Worm (Caenorhabditis elegans): Measurements from ENCODE around the gene enu-3.5.

Gene enu-3.5

ce11 chrIII:12833079-12833478 lies 44.9 kb upstream of the enu-3.5 start:
- TF ChIP-seq duxl-1 (tag; optimal IDR thresholded peaks at IDR 0.05; ENCODE audit: poor library complexity) (no peak), ceh-82 (tag; optimal IDR thresholded peaks at IDR 0.05) (no peak), ctbp-1 (GFP tag; IDR thresholded peaks at IDR 0.05) (no peak), aly-2 (tag; optimal IDR thresholded peaks at IDR 0.05) (no peak), dve-1 (tag; optimal IDR thresholded peaks at IDR 0.05; ENCODE audit: insufficient read depth) (peak; percentile 66), Y75B8A.6 (GFP tag; IDR thresholded peaks at IDR 0.05) (no peak), lin-1 (GFP tag; IDR thresholded peaks at IDR 0.05) (no peak), nhr-42 (GFP tag; IDR thresholded peaks at IDR 0.05) (0 out of 2 replicates have a peak, but pooled peaks have one; percentile 17), mes-2 (tag; optimal IDR thresholded peaks at IDR 0.05; ENCODE audit: poor library complexity, severe bottlenecking) (peak; percentile 5), dmd-6 (GFP tag; IDR thresholded peaks at IDR 0.05) (peak; percentile 83), madf-9 (GFP tag; conservative IDR thresholded peaks at IDR 0.05) (no peak), nhr-28 (tag; optimal IDR thresholded peaks at IDR 0.05) (peak; percentile 62), hlh-11 (tag; optimal IDR thresholded peaks at IDR 0.05) (peak; percentile 53), aha-1 (tag) (no peak), hlh-30 (tag; optimal IDR thresholded peaks at IDR 0.05; ENCODE audit: insufficient read depth) (peak; percentile 7), hmg-1.1 (GFP tag; IDR thresholded peaks at IDR 0.05) (no peak), dmd-8 (GFP tag; IDR thresholded peaks at IDR 0.05) (no peak), mdt-29 (GFP tag; IDR thresholded peaks at IDR 0.05) (no peak)

- TF ChIP-seq daf-16 (GFP tag; optimal IDR thresholded peaks at IDR 0.05) = no peak
- no peak for TF ChIP-seq daf-16 (tag; optimal IDR thresholded peaks at IDR 0.05)
- TF ChIP-seq nhr-25 (tag; optimal IDR thresholded peaks at IDR 0.05; ENCODE audit: borderline replicate concordance, insufficient read depth) = no peak
- TF ChIP-seq unc-62 (GFP tag; optimal IDR thresholded peaks at IDR 0.05 in 1 of 2) = no peak
- no peak for TF ChIP-seq unc-62 (tag; optimal IDR thresholded peaks at IDR 0.05)
- TF ChIP-seq hif-1 (tag; optimal IDR thresholded peaks at IDR 0.05) = no peak
- TF ChIP-seq daf-8 (GFP tag; IDR thresholded peaks at IDR 0.05) = no peak
- no peak for TF ChIP-seq mxl-3 (GFP tag; optimal IDR thresholded peaks at IDR 0.05)
- no peak for TF ChIP-seq snpc-4 (tag; optimal IDR thresholded peaks at IDR 0.05)
- no peak for TF ChIP-seq ceh-32 (tag; optimal IDR thresholded peaks at IDR 0.05; ENCODE audit: poor library complexity)
Measured at ce11 chrIII:12836742-12837285, 41.2 kb upstream of the enu-3.5 start.

ce11 chrIII:12838299-12838698 lies 39.7 kb upstream of the enu-3.5 start:
- TF ChIP-seq mes-2 (tag; optimal IDR thresholded peaks at IDR 0.05; ENCODE audit: poor library complexity, severe bottlenecking) (peak; percentile 7), jun-1 (tag; optimal IDR thresholded peaks at IDR 0.05) (no peak)

- TF ChIP-seq Y5F2A.4 (GFP tag; optimal IDR thresholded peaks at IDR 0.05) (no peak), egl-27 (tag; optimal IDR thresholded peaks at IDR 0.05) (no peak), lsy-2 (tag; optimal IDR thresholded peaks at IDR 0.05) (peak in 1 of 2 experiments; percentile 32), nhr-10 (tag; optimal IDR thresholded peaks at IDR 0.05) (no peak), zip-2 (tag; optimal IDR thresholded peaks at IDR 0.05) (no peak), ceh-28 (tag; optimal IDR thresholded peaks at IDR 0.05) (no peak), dve-1 (tag; optimal IDR thresholded peaks at IDR 0.05; ENCODE audit: insufficient read depth) (peak; percentile 74), pha-4 (GFP tag; IDR thresholded peaks at IDR 0.05) (peak; percentile 49; the same call in 1 of the 2 replicates), pha-4 (tag; optimal IDR thresholded peaks at IDR 0.05) (no peak), F10B5.3 (tag; optimal IDR thresholded peaks at IDR 0.05) (no peak), nhr-77 (tag; optimal IDR thresholded peaks at IDR 0.05) (peak; percentile 68), R02D3.7 (tag; optimal IDR thresholded peaks at IDR 0.05) (no peak), mes-2 (tag; optimal IDR thresholded peaks at IDR 0.05; ENCODE audit: poor library complexity, severe bottlenecking) (peak; percentile 29), hif-1 (tag; optimal IDR thresholded peaks at IDR 0.05) (peak in 1 of 2 experiments; percentile 42), mxl-3 (GFP tag; optimal IDR thresholded peaks at IDR 0.05) (peak; percentile 98), lin-1 (GFP tag; IDR thresholded peaks at IDR 0.05) (no peak), ama-1 (optimal IDR thresholded peaks at IDR 0.05) (no peak), lin-38 (GFP tag; IDR thresholded peaks at IDR 0.05) (no peak), fkh-10 (GFP tag; optimal IDR thresholded peaks at IDR 0.05) (no peak), Y75B8A.6 (GFP tag; IDR thresholded peaks at IDR 0.05) (no peak), T20F7.1 (GFP tag; optimal IDR thresholded peaks at IDR 0.05) (peak; percentile 24), aha-1 (tag) (no peak), lin-39 (tag; optimal IDR thresholded peaks at IDR 0.05) (no peak), ctbp-1 (GFP tag; IDR thresholded peaks at IDR 0.05) (no peak), hlh-30 (tag; optimal IDR thresholded peaks at IDR 0.05; ENCODE audit: insufficient read depth) (peak; percentile 86)
Measured at ce11 chrIII:12838913-12839366, 39.1 kb upstream of the enu-3.5 start, which contains the start of gene Y37D8A.4. Y37D8A.4 (minus strand) TSS chrIII:12838963.

Measured in whole organism, L4 larva.